Fruit fly (Drosophila melanogaster) whole organism, adult: ENCODE results near the gene Tsp26A.
A peak's percentile ranks its signal among the peaks of the same experiment; 100 is the strongest.

Experiments used
- CG11617 ChIP-seq: fragments of 200-800 bp; sonication (Bioruptor generic); optimal IDR thresholded peaks from 2 replicates; lab custom pipeline; 2017; ENCODE audit warnings: mild to moderate bottlenecking, missing biosample characterization, missing genetic modification reagents, missing genetic modification characterization
- CG12768 ChIP-seq: fragments of 200-800 bp; sonication (Bioruptor generic); optimal IDR thresholded peaks from 2 replicates; lab custom pipeline; 2017; ENCODE audit warnings: missing biosample characterization, missing genetic modification characterization, mild to moderate bottlenecking, moderate library complexity, missing genetic modification reagents
- CG14711 ChIP-seq: fragments of 200-800 bp; sonication (Bioruptor generic); optimal IDR thresholded peaks from 2 replicates; lab custom pipeline; 2018; ENCODE audit warnings: missing biosample characterization, mild to moderate bottlenecking, missing genetic modification characterization, moderate library complexity
- CG1620 ChIP-seq: fragments of 200-800 bp; sonication (Bioruptor generic); optimal IDR thresholded peaks from 2 replicates; lab custom pipeline; 2016; ENCODE audit warnings: missing biosample characterization, missing genetic modification characterization
- CG33017 ChIP-seq: fragments of 200-800 bp; sonication (Bioruptor generic); optimal IDR thresholded peaks from 2 replicates; lab custom pipeline; 2018; ENCODE audit warnings: missing biosample characterization, mild to moderate bottlenecking, missing genetic modification characterization, moderate library complexity
- CG5204 ChIP-seq: fragments of 200-800 bp; sonication (Bioruptor generic); optimal IDR thresholded peaks from 2 replicates; lab custom pipeline; 2016; ENCODE audit warnings: missing biosample characterization, missing genetic modification characterization
- CG7045 ChIP-seq: fragments of 200-800 bp; sonication (Bioruptor generic); optimal IDR thresholded peaks from 2 replicates; lab custom pipeline; 2017; ENCODE audit warnings: missing biosample characterization, mild to moderate bottlenecking, missing genetic modification characterization
- CG7101 ChIP-seq: fragments of 200-800 bp; sonication (Bioruptor generic); optimal IDR thresholded peaks from 2 replicates; lab custom pipeline; 2018; ENCODE audit warnings: missing biosample characterization, mild to moderate bottlenecking, missing genetic modification characterization, moderate library complexity
- Clk ChIP-seq: fragments of 200-800 bp; sonication (Bioruptor generic); optimal IDR thresholded peaks from 2 replicates; lab custom pipeline; 2017; ENCODE audit warnings: missing biosample characterization, missing genetic modification characterization
- Crg-1 ChIP-seq: fragments of 200-800 bp; sonication (Bioruptor generic); optimal IDR thresholded peaks from 2 replicates; lab custom pipeline; 2016; ENCODE audit warnings: missing biosample characterization, missing genetic modification characterization
- Hr96 ChIP-seq: fragments of 200-800 bp; sonication (Bioruptor generic); optimal IDR thresholded peaks from 2 replicates; lab custom pipeline; 2016; ENCODE audit warnings: missing biosample characterization, missing genetic modification characterization
- Mnt ChIP-seq: fragments of 200-800 bp; sonication (Bioruptor generic); optimal IDR thresholded peaks from 2 replicates; lab custom pipeline; 2016; ENCODE audit warnings: missing biosample characterization, mild to moderate bottlenecking, missing genetic modification characterization
- bab1 ChIP-seq: fragments of 200-800 bp; sonication (Bioruptor generic); optimal IDR thresholded peaks from 3 replicates; lab custom pipeline; 2019; ENCODE audit warnings: missing biosample characterization, mild to moderate bottlenecking, missing genetic modification characterization, moderate library complexity
- cic ChIP-seq: fragments of 200-800 bp; sonication (Bioruptor generic); optimal IDR thresholded peaks from 2 replicates; lab custom pipeline; 2017; ENCODE audit warnings: missing biosample characterization, mild to moderate bottlenecking, missing genetic modification characterization, moderate library complexity
- cnc ChIP-seq, 2 experiments: fragments of >200 bp; optimal IDR thresholded peaks; 2 replicates each; lab custom pipeline; 2017
- kay ChIP-seq: fragments of 200-800 bp; sonication (Bioruptor generic); peaks from one replicate; lab custom pipeline; 2016; ENCODE audit warnings: missing biosample characterization, missing genetic modification characterization, borderline replicate concordance
- ovo ChIP-seq: fragments of 200-800 bp; sonication (Bioruptor generic); optimal IDR thresholded peaks from 2 replicates; lab custom pipeline; 2016; ENCODE audit warnings: missing biosample characterization, missing genetic modification characterization
- pad ChIP-seq: fragments of 200-800 bp; sonication (Bioruptor generic); optimal IDR thresholded peaks from 3 replicates; lab custom pipeline; 2017; ENCODE audit warnings: missing biosample characterization, missing genetic modification characterization, mild to moderate bottlenecking, moderate library complexity, missing genetic modification reagents
- tj ChIP-seq: fragments of 200-800 bp; sonication (Bioruptor generic); optimal IDR thresholded peaks from 3 replicates; lab custom pipeline; 2017; ENCODE audit warnings: missing biosample characterization, mild to moderate bottlenecking, missing genetic modification characterization, moderate library complexity
- toe ChIP-seq: fragments of 200-800 bp; sonication (Bioruptor generic); optimal IDR thresholded peaks from 2 replicates; lab custom pipeline; 2016; ENCODE audit warnings: missing biosample characterization, missing genetic modification characterization

Tsp26A gene

dm6 chr2L:6028712-6029111 is 28.7 kb downstream of the Tsp26A start:
- no peak for TF ChIP-seq toe (GFP tag; lab: Kevin White, UChicago)
- no peak for TF ChIP-seq CG14711 (tag; lab: Kevin White, UChicago)
- no peak for TF ChIP-seq pad (GFP tag; lab: Kevin White, UChicago)
- TF ChIP-seq CG7101 (tag; lab: Kevin White, UChicago), result no peak
- no peak for TF ChIP-seq Clk (GFP tag; lab: Kevin White, UChicago)
- TF ChIP-seq CG33017 (tag; lab: Kevin White, UChicago), result no peak
- no peak for TF ChIP-seq Crg-1 (GFP tag; lab: Kevin White, UChicago)
- TF ChIP-seq Mnt, result no peak
- no peak for TF ChIP-seq CG5204 (GFP tag; lab: Kevin White, UChicago)
- TF ChIP-seq tj (GFP tag; lab: Kevin White, UChicago), result no peak

dm6 chr2L:6031838-6032237 is 31.8 kb downstream of the Tsp26A start:
- TF ChIP-seq CG7101 (tag; lab: Kevin White, UChicago) (no peak), CG5204 (GFP tag; lab: Kevin White, UChicago) (no peak), ovo (GFP tag; lab: Kevin White, UChicago) (no peak), cic (GFP tag; lab: Kevin White, UChicago) (no peak), Crg-1 (GFP tag; lab: Kevin White, UChicago) (no peak), kay (no peak), CG7045 (GFP tag; lab: Kevin White, UChicago) (no peak), CG14711 (tag; lab: Kevin White, UChicago) (no peak), CG11617 (GFP tag; lab: Kevin White, UChicago) (no peak), Hr96 (no peak), Mnt (no peak), cnc (optimal IDR thresholded peaks at IDR 0.05; lab: Kevin White, UChicago) (no peak), pad (GFP tag; lab: Kevin White, UChicago) (no peak), tj (GFP tag; lab: Kevin White, UChicago) (no peak), Clk (GFP tag; lab: Kevin White, UChicago) (no peak), toe (GFP tag; lab: Kevin White, UChicago) (no peak)

- TF ChIP-seq cnc (optimal IDR thresholded peaks at IDR 0.05; lab: Kevin White, UChicago), result no peak
- TF ChIP-seq cic (GFP tag; lab: Kevin White, UChicago), result no peak
- TF ChIP-seq CG11617 (GFP tag; lab: Kevin White, UChicago), result no peak
- TF ChIP-seq Crg-1 (GFP tag; lab: Kevin White, UChicago), result no peak
- TF ChIP-seq pad (GFP tag; lab: Kevin White, UChicago), result no peak
- no peak for TF ChIP-seq ovo (GFP tag; lab: Kevin White, UChicago)
- TF ChIP-seq bab1 (GFP tag; lab: Kevin White, UChicago), result no peak
- TF ChIP-seq CG7045 (GFP tag; lab: Kevin White, UChicago), result no peak
- no peak for TF ChIP-seq toe (GFP tag; lab: Kevin White, UChicago)
- TF ChIP-seq CG14711 (tag; lab: Kevin White, UChicago), result no peak
- TF ChIP-seq CG7101 (tag; lab: Kevin White, UChicago), result no peak
These were observed 34.3 kb downstream of the Tsp26A start, which contains the start of gene CG9109 for dm6 chr2L:6034344-6034743. CG9109 (minus strand) TSS chr2L:6034423.

dm6 chr2L:6035155-6035554 is 35.1 kb downstream of the Tsp26A start:
- TF ChIP-seq cic (GFP tag; lab: Kevin White, UChicago) (no peak), CG7101 (tag; lab: Kevin White, UChicago) (no peak), CG7045 (GFP tag; lab: Kevin White, UChicago) (no peak), tj (GFP tag; lab: Kevin White, UChicago) (no peak), CG11617 (GFP tag; lab: Kevin White, UChicago) (no peak), toe (GFP tag; lab: Kevin White, UChicago) (no peak), cnc (optimal IDR thresholded peaks at IDR 0.05; lab: Kevin White, UChicago) (no peak), CG5204 (GFP tag; lab: Kevin White, UChicago) (no peak), ovo (GFP tag; lab: Kevin White, UChicago) (no peak), kay (no peak)

dm6 chr2L:6036710-6037109 is 36.7 kb downstream of the Tsp26A start, which contains the start of gene mtm:
mtm (minus strand) TSS chr2L:6037015.
- TF ChIP-seq tj (GFP tag; lab: Kevin White, UChicago), result peak; percentile 39
- TF ChIP-seq CG1620 (GFP tag; lab: Kevin White, UChicago), result no peak
- TF ChIP-seq Mnt, result no peak
- no peak for TF ChIP-seq Crg-1 (GFP tag; lab: Kevin White, UChicago)
- peak; percentile 56 for TF ChIP-seq bab1 (GFP tag; lab: Kevin White, UChicago)

dm6 chr2L:6037830-6038229 is 37.8 kb downstream of the Tsp26A start, which contains the start of the genes CG9117 and CG31643:
CG9117 (minus strand) TSS chr2L:6037902.
CG31643 (plus strand) TSS chr2L:6038117.
- TF ChIP-seq CG7045 (GFP tag; lab: Kevin White, UChicago) (peak; percentile 40), kay (no peak), CG12768 (GFP tag; lab: Kevin White, UChicago) (peak; percentile 66), toe (GFP tag; lab: Kevin White, UChicago) (no peak), cic (GFP tag; lab: Kevin White, UChicago) (peak; percentile 36), CG5204 (GFP tag; lab: Kevin White, UChicago) (peak; percentile 49), Hr96 (peak; percentile 47), bab1 (GFP tag; lab: Kevin White, UChicago) (peak; percentile 90), ovo (GFP tag; lab: Kevin White, UChicago) (peak; percentile 14), CG33017 (tag; lab: Kevin White, UChicago) (peak; percentile 62), CG1620 (GFP tag; lab: Kevin White, UChicago) (no peak), cnc (optimal IDR thresholded peaks at IDR 0.05; lab: Kevin White, UChicago) (peak in 1 of 2 experiments; percentile 17), CG11617 (GFP tag; lab: Kevin White, UChicago) (peak; percentile 81), Crg-1 (GFP tag; lab: Kevin White, UChicago) (peak; percentile 66), CG14711 (tag; lab: Kevin White, UChicago) (peak; percentile 100), Clk (GFP tag; lab: Kevin White, UChicago) (no peak), Mnt (peak; percentile 78), tj (GFP tag; lab: Kevin White, UChicago) (peak; percentile 73), pad (GFP tag; lab: Kevin White, UChicago) (peak; percentile 35), CG7101 (tag; lab: Kevin White, UChicago) (peak; percentile 79)
